Worm (Caenorhabditis elegans) whole organism, mixed stage, embryonic: ENCODE measurements around the gene cpr-8.

Experiments
- M03D4.4 ChIP-seq: sonication (generic microtip); optimal IDR thresholded peaks from 2 replicates; lab custom pipeline; 2017; ENCODE audit warnings: mild to moderate bottlenecking, missing genetic modification characterization, missing compliant biosample characterization
- blmp-1 ChIP-seq: fragments of 150-350 bp; optimal IDR thresholded peaks from 2 replicates; lab custom pipeline; 2014; ENCODE audit warnings: missing biosample characterization, missing genetic modification characterization
- cnd-1 ChIP-seq: fragments of 200-800 bp; sonication (Bioruptor generic); optimal IDR thresholded peaks from 2 replicates; lab custom pipeline; 2018; ENCODE audit warnings: mild to moderate bottlenecking, missing genetic modification characterization, missing compliant biosample characterization
- drap-1 ChIP-seq: fragments of 200-800 bp; sonication (Bioruptor generic); optimal IDR thresholded peaks from 3 replicates; lab custom pipeline; 2018; ENCODE audit warnings: mild to moderate bottlenecking, missing genetic modification characterization, missing compliant biosample characterization
- ham-2 ChIP-seq: fragments of 200-800 bp; sonication (Bioruptor generic); optimal IDR thresholded peaks from 2 replicates; lab custom pipeline; 2018; ENCODE audit warnings: mild to moderate bottlenecking, missing genetic modification characterization, missing compliant biosample characterization
- lin-13 ChIP-seq: fragments of 150-350 bp; optimal IDR thresholded peaks from 2 replicates; lab custom pipeline; 2014; ENCODE audit warnings: missing biosample characterization, missing genetic modification characterization
- lin-32 ChIP-seq: fragments of 200-800 bp; sonication (Bioruptor generic); optimal IDR thresholded peaks from 2 replicates; lab custom pipeline; 2018; ENCODE audit warnings: mild to moderate bottlenecking, missing genetic modification characterization, missing compliant biosample characterization
- lsy-2 ChIP-seq: fragments of 150-350 bp; optimal IDR thresholded peaks from 2 replicates; lab custom pipeline; 2014; ENCODE audit warnings: missing biosample characterization, missing genetic modification characterization
- mab-5 ChIP-seq: fragments of 150-350 bp; optimal IDR thresholded peaks from 2 replicates; lab custom pipeline; 2014; ENCODE audit warnings: missing biosample characterization, missing genetic modification characterization
- nhr-237 ChIP-seq: fragments of 150-350 bp; optimal IDR thresholded peaks from 2 replicates; lab custom pipeline; 2014; ENCODE audit warnings: missing biosample characterization, missing genetic modification characterization
- pha-4 ChIP-seq: fragments of 150-350 bp; optimal IDR thresholded peaks from 2 replicates; lab custom pipeline; 2018; ENCODE audit warnings: missing biosample characterization, missing genetic modification reagents, missing genetic modification characterization
- unc-39 ChIP-seq: fragments of 150-350 bp; optimal IDR thresholded peaks from 2 replicates; lab custom pipeline; 2014; ENCODE audit warnings: missing biosample characterization, missing genetic modification characterization
- unc-62 ChIP-seq: fragments of 150-350 bp; optimal IDR thresholded peaks from 2 replicates; lab custom pipeline; 2014; ENCODE audit warnings: missing biosample characterization, missing genetic modification reagents, missing genetic modification characterization
- ztf-11 ChIP-seq: fragments of 150-350 bp; optimal IDR thresholded peaks from 2 replicates; lab custom pipeline; 2014; ENCODE audit warnings: missing biosample characterization, missing genetic modification characterization

- no peak for TF ChIP-seq drap-1
- TF ChIP-seq blmp-1: no peak
- no peak for TF ChIP-seq lin-13
- no peak for TF ChIP-seq ztf-11 (tag; lab: Kevin White, UChicago)
- no peak for TF ChIP-seq nhr-237 (tag; lab: Kevin White, UChicago)
- TF ChIP-seq ham-2 (GFP tag; lab: Kevin White, UChicago): no peak
- TF ChIP-seq unc-62 (GFP tag; lab: Kevin White, UChicago): no peak
- TF ChIP-seq unc-39 (tag; lab: Kevin White, UChicago): no peak
- no peak for TF ChIP-seq lsy-2 (tag; lab: Kevin White, UChicago)
- TF ChIP-seq cnd-1 (tag; lab: Kevin White, UChicago): no peak
- no peak for TF ChIP-seq M03D4.4 (tag; lab: Kevin White, UChicago)
- TF ChIP-seq mab-5: no peak
- no peak for TF ChIP-seq pha-4 (tag; lab: Kevin White, UChicago)
- TF ChIP-seq lin-32 (GFP tag; lab: Kevin White, UChicago): no peak
These were observed 1.2 kb upstream of the cpr-8 start for ce11 chrV:1133223-1133622.
